Fruit fly (Drosophila melanogaster): ENCODE data around the gene Pvr.

The Pvr gene

DNA sequence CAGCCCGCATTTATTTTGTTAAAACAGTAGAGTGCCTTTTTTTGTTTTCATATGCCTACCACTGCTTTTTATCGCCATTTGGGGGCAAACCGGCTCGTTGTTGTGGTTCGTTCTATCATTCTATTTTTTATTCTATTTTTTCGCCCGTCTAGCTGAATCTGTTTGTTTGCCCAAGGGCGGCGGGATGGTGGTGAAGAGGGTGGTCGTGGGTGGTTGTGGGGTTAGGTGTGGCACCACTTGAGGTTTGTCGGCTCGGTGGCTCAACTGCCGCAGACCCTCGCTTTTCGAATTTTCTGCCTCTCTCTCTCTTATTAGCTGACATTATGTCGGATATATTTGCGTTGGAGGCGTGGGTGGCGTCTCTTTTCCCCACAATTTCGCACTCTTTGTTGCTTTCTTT is 68.1 kb downstream of the Pvr start:
- no peak for TF ChIP-seq CG17801 (GFP tag; optimal IDR thresholded peaks at IDR 0.05; ENCODE audit: partially characterized antibody)

Measured in ovary, adult (tissue).